Worm (Caenorhabditis elegans) whole organism, mixed stage, embryonic: ENCODE results near the gene Y49F6A.5.
A peak's percentile ranks its signal among the peaks of the same experiment; 100 is the strongest.

Experiments
- M03D4.4 ChIP-seq: sonication (generic microtip); optimal IDR thresholded peaks from 2 replicates; lab custom pipeline; 2017; ENCODE audit warnings: mild to moderate bottlenecking, missing genetic modification characterization, missing compliant biosample characterization
- blmp-1 ChIP-seq: fragments of 150-350 bp; optimal IDR thresholded peaks from 2 replicates; lab custom pipeline; 2014; ENCODE audit warnings: missing biosample characterization, missing genetic modification characterization
- ceh-43 ChIP-seq: fragments of 200-800 bp; sonication (Bioruptor generic); optimal IDR thresholded peaks from 2 replicates; lab custom pipeline; 2018; ENCODE audit warnings: mild to moderate bottlenecking, missing genetic modification characterization, moderate library complexity, missing compliant biosample characterization
- ceh-83 ChIP-seq: fragments of 200-800 bp; sonication (Bioruptor generic); optimal IDR thresholded peaks from 2 replicates; lab custom pipeline; 2018; ENCODE audit warnings: mild to moderate bottlenecking, missing genetic modification characterization, missing compliant biosample characterization
- ces-1 ChIP-seq: fragments of 150-350 bp; optimal IDR thresholded peaks from 2 replicates; lab custom pipeline; 2014; ENCODE audit warnings: missing biosample characterization, missing genetic modification reagents, missing genetic modification characterization
- cnd-1 ChIP-seq: fragments of 200-800 bp; sonication (Bioruptor generic); optimal IDR thresholded peaks from 2 replicates; lab custom pipeline; 2018; ENCODE audit warnings: mild to moderate bottlenecking, missing genetic modification characterization, missing compliant biosample characterization
- drap-1 ChIP-seq: fragments of 200-800 bp; sonication (Bioruptor generic); optimal IDR thresholded peaks from 3 replicates; lab custom pipeline; 2018; ENCODE audit warnings: mild to moderate bottlenecking, missing genetic modification characterization, missing compliant biosample characterization
- elt-1 ChIP-seq: sonication (generic microtip); optimal IDR thresholded peaks from 2 replicates; lab custom pipeline; 2017; ENCODE audit warnings: missing genetic modification characterization, mild to moderate bottlenecking, missing compliant biosample characterization, antibody characterized with exemption, moderate library complexity, borderline replicate concordance; ENCODE audit not compliant: insufficient read depth
- elt-3 ChIP-seq: fragments of 150-350 bp; optimal IDR thresholded peaks from 2 replicates; lab custom pipeline; 2014; ENCODE audit warnings: missing biosample characterization, missing genetic modification characterization
- flh-1 ChIP-seq: fragments of 200-800 bp; sonication (Bioruptor generic); optimal IDR thresholded peaks from 2 replicates; lab custom pipeline; 2018; ENCODE audit warnings: mild to moderate bottlenecking, missing genetic modification characterization, moderate library complexity, missing compliant biosample characterization
- ham-2 ChIP-seq: fragments of 200-800 bp; sonication (Bioruptor generic); optimal IDR thresholded peaks from 2 replicates; lab custom pipeline; 2018; ENCODE audit warnings: mild to moderate bottlenecking, missing genetic modification characterization, missing compliant biosample characterization
- hlh-1 ChIP-seq: fragments of 150-350 bp; optimal IDR thresholded peaks from 2 replicates; lab custom pipeline; 2014; ENCODE audit warnings: missing biosample characterization, missing genetic modification reagents, missing genetic modification characterization
- lin-13 ChIP-seq: fragments of 150-350 bp; optimal IDR thresholded peaks from 2 replicates; lab custom pipeline; 2014; ENCODE audit warnings: missing biosample characterization, missing genetic modification characterization
- lin-32 ChIP-seq: fragments of 200-800 bp; sonication (Bioruptor generic); optimal IDR thresholded peaks from 2 replicates; lab custom pipeline; 2018; ENCODE audit warnings: mild to moderate bottlenecking, missing genetic modification characterization, missing compliant biosample characterization
- lsy-2 ChIP-seq: fragments of 150-350 bp; optimal IDR thresholded peaks from 2 replicates; lab custom pipeline; 2014; ENCODE audit warnings: missing biosample characterization, missing genetic modification characterization
- mep-1 ChIP-seq: fragments of 150-350 bp; optimal IDR thresholded peaks from 2 replicates; lab custom pipeline; 2017; ENCODE audit warnings: missing biosample characterization, missing genetic modification reagents, missing genetic modification characterization, inconsistent platforms
- nhr-2 ChIP-seq: fragments of 150-350 bp; optimal IDR thresholded peaks from 2 replicates; lab custom pipeline; 2014; ENCODE audit warnings: missing biosample characterization, missing genetic modification characterization
- nhr-237 ChIP-seq: fragments of 150-350 bp; optimal IDR thresholded peaks from 2 replicates; lab custom pipeline; 2014; ENCODE audit warnings: missing biosample characterization, missing genetic modification characterization
- nhr-28 ChIP-seq: fragments of 150-350 bp; optimal IDR thresholded peaks from 2 replicates; lab custom pipeline; 2014; ENCODE audit warnings: missing biosample characterization, missing genetic modification characterization
- nhr-76 ChIP-seq: sonication (generic microtip); optimal IDR thresholded peaks from 2 replicates; lab custom pipeline; 2017; ENCODE audit warnings: missing biosample characterization, missing genetic modification characterization
- pha-4 ChIP-seq: fragments of 150-350 bp; optimal IDR thresholded peaks from 2 replicates; lab custom pipeline; 2018; ENCODE audit warnings: missing biosample characterization, missing genetic modification reagents, missing genetic modification characterization
- sem-2 ChIP-seq: fragments of 200-800 bp; sonication (Bioruptor generic); optimal IDR thresholded peaks from 2 replicates; lab custom pipeline; 2018; ENCODE audit warnings: mild to moderate bottlenecking, missing genetic modification characterization, missing compliant biosample characterization
- snpc-4 ChIP-seq: fragments of 150-350 bp; optimal IDR thresholded peaks from 2 replicates; lab custom pipeline; 2014; ENCODE audit warnings: missing biosample characterization, missing genetic modification characterization
- sptf-1 ChIP-seq: sonication (generic microtip); optimal IDR thresholded peaks from 2 replicates; lab custom pipeline; 2017; ENCODE audit warnings: mild to moderate bottlenecking, missing genetic modification characterization, moderate library complexity, missing compliant biosample characterization
- tbx-8 ChIP-seq: fragments of 200-800 bp; sonication (Bioruptor generic); optimal IDR thresholded peaks from 2 replicates; lab custom pipeline; 2018; ENCODE audit warnings: mild to moderate bottlenecking, missing genetic modification characterization, moderate library complexity, missing compliant biosample characterization
- unc-62 ChIP-seq: fragments of 150-350 bp; optimal IDR thresholded peaks from 2 replicates; lab custom pipeline; 2014; ENCODE audit warnings: missing biosample characterization, missing genetic modification reagents, missing genetic modification characterization
- zip-8 ChIP-seq: fragments of 150-350 bp; optimal IDR thresholded peaks from 2 replicates; lab custom pipeline; 2014; ENCODE audit warnings: missing biosample characterization, missing genetic modification characterization
- ztf-11 ChIP-seq: fragments of 150-350 bp; optimal IDR thresholded peaks from 2 replicates; lab custom pipeline; 2014; ENCODE audit warnings: missing biosample characterization, missing genetic modification characterization

Gene Y49F6A.5

DNA sequence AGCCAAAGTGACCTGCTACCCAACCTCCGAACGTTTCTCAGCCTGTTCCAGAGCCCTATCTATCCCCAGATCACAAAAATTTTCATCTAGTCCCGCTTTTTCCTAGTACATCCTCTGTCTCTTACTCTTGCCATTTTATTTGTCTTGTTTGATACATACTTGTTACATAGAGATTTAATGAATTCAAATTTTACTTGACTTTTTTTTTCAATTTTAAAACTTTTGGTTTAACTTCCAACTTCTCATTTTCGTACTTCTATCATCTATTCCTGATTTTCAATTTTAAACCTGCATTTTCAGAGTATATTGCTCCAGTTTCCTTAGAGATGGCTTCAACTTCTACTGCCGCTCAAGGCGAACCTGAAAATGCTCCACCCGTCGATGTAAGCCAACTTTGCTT lies 17.2 kb upstream of the Y49F6A.5 start, which contains the start of gene M151.3:
M151.3 (plus strand) TSS at position 301 of the 400 bp plus-strand sequence.
- TF ChIP-seq elt-3 (no peak), M03D4.4 (no peak), flh-1 (no peak), blmp-1 (tag; lab: Kevin White, UChicago) (no peak), sem-2 (GFP tag; lab: Kevin White, UChicago) (no peak), ces-1 (GFP tag; lab: Kevin White, UChicago) (no peak), elt-1 (no peak), ztf-11 (no peak), hlh-1 (tag; lab: Kevin White, UChicago) (no peak)
- TF ChIP-seq, all 35 proteins: peak for 0

DNA sequence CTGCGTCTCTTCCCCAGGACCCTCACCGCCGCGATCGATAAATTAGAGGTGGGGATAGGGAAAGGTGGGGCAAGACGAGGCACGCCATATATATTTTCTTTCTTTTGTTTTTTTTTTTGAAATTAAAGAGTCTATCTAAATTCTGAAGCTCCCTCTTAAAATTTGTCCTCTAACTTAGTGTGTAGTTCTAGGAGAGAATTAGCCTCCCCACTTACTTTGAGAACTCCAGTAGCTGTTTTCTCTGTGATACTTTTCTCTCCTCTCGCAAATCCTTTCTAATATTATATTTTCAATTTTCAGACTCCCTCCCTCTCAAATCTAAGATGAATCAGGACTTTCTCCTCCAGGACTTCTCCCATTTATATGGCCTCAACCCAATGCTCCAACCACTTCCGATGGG lies 12.3 kb upstream of the Y49F6A.5 start, which contains the start of gene M151.7:
M151.7 (plus strand) TSS at position 301 of the 400 bp plus-strand sequence.
- TF ChIP-seq ceh-83 (no peak), nhr-76 (no peak)

DNA sequence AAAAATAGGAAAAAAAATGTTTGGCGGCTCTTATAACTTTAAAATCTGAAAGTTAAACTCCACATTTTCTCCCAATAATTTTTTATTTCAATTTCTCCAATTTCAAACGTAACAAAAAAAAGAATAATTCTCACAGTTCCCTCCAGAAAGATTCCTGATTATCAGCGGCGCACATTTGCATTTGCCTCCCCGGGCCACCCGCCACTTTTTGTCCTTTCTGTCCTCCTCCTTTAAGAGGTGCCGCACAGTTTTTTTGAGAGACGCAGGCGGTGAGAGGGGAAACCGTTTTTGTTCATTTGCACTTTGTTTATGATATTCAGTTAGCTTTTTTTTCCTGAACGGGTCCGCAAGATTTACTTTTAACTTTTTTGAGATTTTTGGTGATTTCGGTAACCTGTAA lies 11.2 kb upstream of the Y49F6A.5 start:
- TF ChIP-seq elt-3 (no peak), mep-1 (peak; percentile 17)

DNA sequence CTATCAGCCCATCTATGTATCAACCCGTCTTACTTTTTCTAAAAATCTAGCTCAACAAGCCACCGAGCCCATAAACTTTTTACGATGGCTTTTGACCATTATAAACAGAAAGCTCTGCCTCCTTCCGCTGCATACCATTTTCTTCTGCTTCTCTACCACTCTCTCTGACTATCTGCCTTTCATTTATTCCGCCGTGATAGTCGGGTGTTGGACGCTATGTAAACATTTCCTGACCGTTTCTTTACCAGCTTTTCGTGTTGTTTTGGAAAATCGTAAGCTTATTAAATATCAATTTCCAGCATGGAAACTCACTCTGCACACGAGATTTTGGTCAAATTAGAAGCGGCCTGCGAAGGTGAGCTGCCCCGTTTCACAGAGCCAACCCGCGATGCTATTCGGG lies 7.8 kb upstream of the Y49F6A.5 start, which contains the start of gene F40E12.1:
F40E12.1 (plus strand) TSS at position 301 of the 400 bp plus-strand sequence.
- TF ChIP-seq sptf-1 (tag; lab: Kevin White, UChicago) (no peak), lin-32 (no peak), ceh-83 (no peak), ham-2 (GFP tag; lab: Kevin White, UChicago) (no peak), hlh-1 (tag; lab: Kevin White, UChicago) (no peak), nhr-28 (tag; lab: Kevin White, UChicago) (no peak), blmp-1 (tag; lab: Kevin White, UChicago) (no peak), mep-1 (no peak), elt-3 (no peak), nhr-2 (tag; lab: Kevin White, UChicago) (no peak), flh-1 (no peak), ceh-43 (GFP tag; lab: Kevin White, UChicago) (no peak)

DNA sequence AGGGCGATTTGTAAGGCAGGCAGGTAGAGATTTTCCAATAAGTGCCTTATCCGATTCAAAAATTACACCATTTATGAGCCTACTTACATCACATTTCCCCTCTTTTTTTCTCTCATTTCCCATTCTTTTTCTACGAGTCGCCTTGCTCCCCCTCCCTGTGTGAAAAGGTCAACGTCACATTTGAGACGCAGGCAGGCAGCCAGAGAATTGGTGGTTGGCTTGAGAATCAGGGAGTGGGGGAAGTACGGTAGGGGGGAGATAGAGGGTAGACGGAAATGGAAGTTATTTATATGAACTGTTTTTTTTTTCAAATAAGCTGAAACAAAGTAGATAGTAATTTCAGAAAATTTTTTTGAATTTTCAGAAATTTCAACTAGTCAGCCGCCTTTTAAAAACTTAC lies 7.0 kb upstream of the Y49F6A.5 start:
- TF ChIP-seq nhr-76 (no peak), sptf-1 (tag; lab: Kevin White, UChicago) (peak; percentile 31)

DNA sequence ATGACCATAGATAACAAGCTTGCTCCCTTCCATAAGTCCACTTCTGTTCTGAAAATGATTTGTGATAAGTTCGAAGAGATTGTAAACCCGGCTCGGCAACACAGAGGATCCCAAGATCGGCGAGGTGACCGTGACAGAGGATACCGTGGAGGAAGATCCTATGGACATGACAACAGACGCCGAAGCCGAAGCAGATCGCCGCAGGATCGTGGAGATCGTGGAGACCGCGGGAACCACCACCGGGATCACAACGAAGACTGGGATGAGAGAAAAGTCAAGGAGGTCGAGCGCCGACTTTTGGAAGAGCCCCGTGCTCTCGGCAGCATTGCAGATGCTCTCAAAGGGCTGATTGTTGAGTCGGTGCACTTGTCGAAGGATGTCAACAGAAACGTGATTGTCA lies 5.1 kb downstream of the Y49F6A.5 start:
- TF ChIP-seq lsy-2 (tag; lab: Kevin White, UChicago), result no peak

DNA sequence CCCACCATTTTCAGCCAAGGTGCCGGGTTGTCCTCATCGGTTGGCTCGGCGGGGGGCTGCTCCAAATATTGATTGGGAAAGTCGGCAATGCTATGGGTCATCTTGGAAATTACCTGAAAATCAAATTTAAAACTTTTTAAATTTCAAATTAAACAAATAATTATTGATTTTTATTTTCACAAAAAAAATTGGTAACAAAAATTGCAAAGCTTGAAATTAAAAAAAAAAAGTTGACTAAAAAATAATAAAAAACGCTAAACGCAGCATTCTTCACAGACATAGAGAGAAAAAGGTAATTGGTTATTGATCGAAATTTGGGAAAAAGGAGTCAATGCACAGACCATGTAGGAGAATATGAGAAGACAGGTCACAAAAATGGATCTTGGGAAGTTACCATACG lies 10.9 kb downstream of the Y49F6A.5 start, which contains the start of gene Y49F6A.11:
Y49F6A.11 (minus strand) TSS at position 101 of the 400 bp plus-strand sequence.
- TF ChIP-seq unc-62 (GFP tag; lab: Kevin White, UChicago), result no peak
- TF ChIP-seq elt-3, result no peak
- TF ChIP-seq pha-4, result no peak
- no peak for TF ChIP-seq sem-2 (GFP tag; lab: Kevin White, UChicago)
- TF ChIP-seq flh-1, result no peak
- TF ChIP-seq hlh-1 (tag; lab: Kevin White, UChicago), result no peak
- no peak for TF ChIP-seq ces-1 (GFP tag; lab: Kevin White, UChicago)
- TF ChIP-seq, all 35 proteins: peak for 0

DNA sequence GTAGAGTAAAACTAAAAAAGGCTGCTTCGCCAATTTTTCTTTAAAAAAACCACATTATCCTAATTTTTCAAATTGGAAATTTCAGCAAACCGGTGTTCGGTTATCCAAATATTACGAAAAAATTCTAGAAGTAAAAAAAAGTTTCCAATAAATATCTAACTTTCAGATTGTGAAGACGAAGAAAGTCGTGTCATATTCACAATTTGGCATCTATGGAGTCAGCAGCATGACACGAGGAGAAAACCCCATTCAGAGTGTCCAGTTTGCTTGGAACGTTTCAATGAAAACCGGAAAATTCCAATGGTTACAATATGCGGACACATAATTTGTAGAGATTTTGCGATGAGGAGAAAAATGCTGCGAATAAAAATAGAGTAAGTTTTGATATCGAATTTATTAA lies 14.3 kb downstream of the Y49F6A.5 start, which contains the start of gene Y49F6A.12:
Y49F6A.12 (plus strand) TSS at position 301 of the 400 bp plus-strand sequence.
- TF ChIP-seq flh-1 (no peak), drap-1 (GFP tag; lab: Kevin White, UChicago) (no peak)

DNA sequence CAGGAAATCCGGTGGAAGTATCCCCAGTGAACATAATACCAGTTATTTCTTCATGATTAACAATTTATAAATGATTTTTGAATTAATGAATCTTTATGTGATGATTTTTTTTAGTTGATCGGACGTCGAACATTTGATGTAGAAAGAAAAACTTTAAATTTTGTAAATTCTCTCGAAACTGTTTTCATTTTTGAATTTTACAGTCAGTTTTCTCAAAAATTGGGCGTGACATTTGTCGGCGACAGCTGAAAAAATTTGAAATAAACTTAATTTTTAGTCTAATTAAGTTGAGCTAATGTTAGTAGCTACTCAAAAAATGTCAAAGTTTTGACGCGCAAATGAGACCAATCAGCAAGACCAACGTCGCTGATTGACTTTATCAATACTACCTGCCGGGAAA lies 26.3 kb downstream of the Y49F6A.5 start, which contains the start of gene srh-60:
srh-60 (plus strand) TSS at position 301 of the 400 bp plus-strand sequence.
- TF ChIP-seq cnd-1 (tag; lab: Kevin White, UChicago) (no peak), unc-62 (GFP tag; lab: Kevin White, UChicago) (no peak), tbx-8 (no peak), hlh-1 (tag; lab: Kevin White, UChicago) (no peak), snpc-4 (no peak), elt-3 (no peak), nhr-237 (no peak), nhr-28 (tag; lab: Kevin White, UChicago) (no peak), flh-1 (no peak), ceh-43 (GFP tag; lab: Kevin White, UChicago) (no peak), zip-8 (tag; lab: Kevin White, UChicago) (no peak), lin-13 (tag; lab: Kevin White, UChicago) (no peak)
